Worm (Caenorhabditis elegans) whole organism, L3 larva: ENCODE data around the gene rpl-38.
A peak's percentile ranks its signal among the peaks of the same experiment; 100 is the strongest.

Source experiments
- R02D3.7 ChIP-seq: fragments of 150-350 bp; optimal IDR thresholded peaks from 2 replicates; lab custom pipeline; 2014; ENCODE audit warnings: missing biosample characterization, missing genetic modification characterization
- ZK546.5 ChIP-seq: sonication (generic microtip); optimal IDR thresholded peaks from 2 replicates; lab custom pipeline; 2017; ENCODE audit warnings: missing biosample characterization, missing genetic modification characterization
- aly-2 ChIP-seq: fragments of 150-350 bp; optimal IDR thresholded peaks from 2 replicates; lab custom pipeline; 2014; ENCODE audit warnings: missing biosample characterization, missing genetic modification characterization
- ama-1 ChIP-seq: fragments of 150-350 bp; optimal IDR thresholded peaks from 2 replicates; lab custom pipeline; 2018
- ceh-16 ChIP-seq: sonication (generic microtip); optimal IDR thresholded peaks from 2 replicates; lab custom pipeline; 2017; ENCODE audit warnings: missing biosample characterization, missing genetic modification characterization
- ceh-28 ChIP-seq: fragments of 150-350 bp; optimal IDR thresholded peaks from 2 replicates; lab custom pipeline; 2014; ENCODE audit warnings: missing biosample characterization, missing genetic modification reagents, missing genetic modification characterization
- ceh-82 ChIP-seq: fragments of 150-350 bp; optimal IDR thresholded peaks from 2 replicates; lab custom pipeline; 2014; ENCODE audit warnings: missing biosample characterization, missing genetic modification characterization
- daf-12 ChIP-seq: fragments of 150-350 bp; optimal IDR thresholded peaks from 2 replicates; lab custom pipeline; 2014; ENCODE audit warnings: missing biosample characterization, missing genetic modification reagents, missing genetic modification characterization
- egl-27 ChIP-seq: sonication (generic microtip); optimal IDR thresholded peaks from 4 replicates; lab custom pipeline; 2017; ENCODE audit warnings: missing biosample characterization, missing genetic modification reagents, missing genetic modification characterization
- egl-5 ChIP-seq: fragments of 150-350 bp; optimal IDR thresholded peaks from 2 replicates; lab custom pipeline; 2017; ENCODE audit warnings: missing biosample characterization, missing genetic modification reagents, missing genetic modification characterization, inconsistent platforms
- elt-1 ChIP-seq: fragments of 150-350 bp; optimal IDR thresholded peaks from 2 replicates; lab custom pipeline; 2014; ENCODE audit warnings: missing biosample characterization, missing genetic modification characterization
- elt-2 ChIP-seq: sonication (generic microtip); optimal IDR thresholded peaks from 2 replicates; lab custom pipeline; 2016; ENCODE audit warnings: missing genetic modification reagents, mild to moderate bottlenecking, missing genetic modification characterization, missing compliant biosample characterization
- elt-3 ChIP-seq, 3 experiments: fragments of 150-350 bp in 1 of 3; sonication (generic microtip) in 2 of 3; optimal IDR thresholded peaks; 2 replicates in 2 of 3; 4 replicates in 1 of 3; lab custom pipeline; 2014 to 2017; ENCODE audit warnings: missing biosample characterization in 3 of 3, missing genetic modification characterization in 3 of 3
- eor-1 ChIP-seq, 2 experiments: fragments of 150-350 bp; optimal IDR thresholded peaks; 2 replicates each; lab custom pipeline; 2014 to 2018; ENCODE audit warnings: missing biosample characterization in 2 of 2, missing genetic modification characterization in 2 of 2
- fkh-10 ChIP-seq: sonication (generic microtip); optimal IDR thresholded peaks from 2 replicates; lab custom pipeline; 2017; ENCODE audit warnings: missing biosample characterization, missing genetic modification reagents, missing genetic modification characterization
- fkh-2 ChIP-seq: fragments of 150-350 bp; optimal IDR thresholded peaks from 2 replicates; lab custom pipeline; 2014; ENCODE audit warnings: missing biosample characterization, missing genetic modification reagents, missing genetic modification characterization
- fos-1 ChIP-seq: fragments of 150-350 bp; optimal IDR thresholded peaks from 2 replicates; lab custom pipeline; 2014; ENCODE audit warnings: missing biosample characterization, missing genetic modification characterization
- hmg-11 ChIP-seq: sonication (generic microtip); optimal IDR thresholded peaks from 2 replicates; lab custom pipeline; 2016; ENCODE audit warnings: missing genetic modification characterization, missing compliant biosample characterization
- jun-1 ChIP-seq: fragments of 150-350 bp; optimal IDR thresholded peaks from 2 replicates; lab custom pipeline; 2014; ENCODE audit warnings: missing biosample characterization, missing genetic modification reagents, missing genetic modification characterization
- lin-15B ChIP-seq: fragments of 150-350 bp; optimal IDR thresholded peaks from 2 replicates; lab custom pipeline; 2014; ENCODE audit warnings: missing biosample characterization, missing genetic modification characterization
- lin-39 ChIP-seq: fragments of 150-350 bp; optimal IDR thresholded peaks from 2 replicates; lab custom pipeline; 2018; ENCODE audit warnings: missing biosample characterization, missing genetic modification reagents, missing genetic modification characterization
- lsy-12 ChIP-seq: sonication (generic microtip); optimal IDR thresholded peaks from 2 replicates; lab custom pipeline; 2016; ENCODE audit warnings: mild to moderate bottlenecking, missing genetic modification characterization, missing compliant biosample characterization
- mdl-1 ChIP-seq: fragments of 150-350 bp; optimal IDR thresholded peaks from 2 replicates; lab custom pipeline; 2014; ENCODE audit warnings: missing biosample characterization, missing genetic modification characterization
- mml-1 ChIP-seq: fragments of 150-350 bp; sonication (generic microtip); optimal IDR thresholded peaks from 3 replicates; lab custom pipeline; 2014; ENCODE audit warnings: missing biosample characterization, missing genetic modification characterization
- nfya-1 ChIP-seq: sonication (generic microtip); optimal IDR thresholded peaks from 2 replicates; lab custom pipeline; 2017; ENCODE audit warnings: missing genetic modification characterization, mild to moderate bottlenecking, missing compliant biosample characterization, antibody characterized with exemption, moderate library complexity; ENCODE audit not compliant: insufficient read depth
- nhr-11 ChIP-seq: fragments of 150-350 bp; optimal IDR thresholded peaks from 2 replicates; lab custom pipeline; 2014; ENCODE audit warnings: missing biosample characterization, missing genetic modification characterization
- nhr-12 ChIP-seq: fragments of 150-350 bp; optimal IDR thresholded peaks from 2 replicates; lab custom pipeline; 2014; ENCODE audit warnings: missing biosample characterization, missing genetic modification characterization
- nhr-23 ChIP-seq: fragments of 150-350 bp; optimal IDR thresholded peaks from 2 replicates; lab custom pipeline; 2014; ENCODE audit warnings: missing biosample characterization, missing genetic modification reagents, missing genetic modification characterization
- nhr-237 ChIP-seq: fragments of 150-350 bp; optimal IDR thresholded peaks from 2 replicates; lab custom pipeline; 2014; ENCODE audit warnings: missing biosample characterization, missing genetic modification characterization
- nhr-25 ChIP-seq: sonication (generic microtip); optimal IDR thresholded peaks from 2 replicates; lab custom pipeline; 2017; ENCODE audit warnings: missing biosample characterization, missing genetic modification characterization
- nhr-43 ChIP-seq: sonication (generic microtip); optimal IDR thresholded peaks from 2 replicates; lab custom pipeline; 2016; ENCODE audit warnings: mild to moderate bottlenecking, missing genetic modification characterization, missing compliant biosample characterization; ENCODE audit not compliant: poor library complexity, severe bottlenecking
- nhr-67 ChIP-seq: fragments of 150-350 bp; optimal IDR thresholded peaks from 2 replicates; lab custom pipeline; 2014; ENCODE audit warnings: missing biosample characterization, missing genetic modification characterization
- nhr-76 ChIP-seq: fragments of 150-350 bp; sonication (generic microtip); optimal IDR thresholded peaks from 5 replicates; lab custom pipeline; 2014; ENCODE audit warnings: missing biosample characterization, missing genetic modification characterization
- nhr-77 ChIP-seq: fragments of 150-350 bp; optimal IDR thresholded peaks from 2 replicates; lab custom pipeline; 2014; ENCODE audit warnings: missing biosample characterization, missing genetic modification characterization
- pha-4 ChIP-seq: fragments of 150-350 bp; optimal IDR thresholded peaks from 2 replicates; lab custom pipeline; 2014; ENCODE audit warnings: missing biosample characterization, missing genetic modification reagents, missing genetic modification characterization
- pqm-1 ChIP-seq: fragments of 150-350 bp; optimal IDR thresholded peaks from 2 replicates; lab custom pipeline; 2017; ENCODE audit warnings: missing biosample characterization, missing genetic modification characterization, inconsistent platforms
- skn-1 ChIP-seq: fragments of 150-350 bp; optimal IDR thresholded peaks from 2 replicates; lab custom pipeline; 2014; ENCODE audit warnings: missing biosample characterization, missing genetic modification characterization
- snpc-4 ChIP-seq: fragments of 150-350 bp; optimal IDR thresholded peaks from 2 replicates; lab custom pipeline; 2014; ENCODE audit warnings: missing biosample characterization, missing genetic modification characterization
- tbx-2 ChIP-seq: sonication (generic microtip); optimal IDR thresholded peaks from 2 replicates; lab custom pipeline; 2016; ENCODE audit warnings: mild to moderate bottlenecking, missing genetic modification characterization, missing compliant biosample characterization
- unc-62 ChIP-seq: fragments of 150-350 bp; sonication (generic microtip); optimal IDR thresholded peaks from 4 replicates; lab custom pipeline; 2014; ENCODE audit warnings: missing biosample characterization, missing genetic modification reagents, missing genetic modification characterization
- zag-1 ChIP-seq: fragments of 150-350 bp; optimal IDR thresholded peaks from 2 replicates; lab custom pipeline; 2014; ENCODE audit warnings: missing biosample characterization, missing genetic modification characterization
- ztf-11 ChIP-seq: fragments of 150-350 bp; optimal IDR thresholded peaks from 2 replicates; lab custom pipeline; 2014; ENCODE audit warnings: missing biosample characterization, missing genetic modification characterization
- ztf-4 ChIP-seq: fragments of 150-350 bp; optimal IDR thresholded peaks from 2 replicates; lab custom pipeline; 2014; ENCODE audit warnings: missing biosample characterization, missing genetic modification characterization

rpl-38 gene

DNA sequence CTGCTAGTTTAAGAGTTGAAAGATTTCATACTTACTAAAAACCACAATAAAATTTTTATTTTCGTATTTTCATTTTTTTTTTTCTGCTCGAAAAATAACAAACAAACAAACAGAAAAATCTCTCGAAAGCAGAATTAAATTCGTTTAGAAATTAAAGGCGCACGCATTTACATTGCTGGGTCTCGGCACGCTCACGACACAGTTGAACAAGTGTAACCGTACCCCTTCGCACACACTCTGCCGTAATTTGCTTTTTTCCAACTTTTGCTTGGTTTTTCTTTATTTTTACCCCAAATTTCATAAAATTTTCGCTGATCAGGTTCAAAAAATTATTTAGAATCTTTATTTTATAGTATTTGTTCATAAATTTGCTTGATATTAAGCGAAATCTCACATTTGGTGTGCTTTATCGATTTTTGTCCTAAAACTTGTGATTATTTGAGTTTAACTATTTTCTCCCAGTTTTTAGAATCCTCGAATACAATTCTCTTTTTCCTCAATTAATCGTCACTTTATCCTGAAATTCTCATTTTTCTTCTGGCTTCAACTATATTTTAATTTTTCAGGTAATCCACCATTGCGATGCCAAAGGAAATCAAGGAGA lies at the start of gene rpl-38:
rpl-38 (plus strand) TSS at position 554 of the 604 bp plus-strand sequence.
- TF ChIP-seq egl-27 (tag; lab: Kevin White, UChicago) (peak; percentile 27), lsy-12 (peak; percentile 47), ceh-16 (no peak), nhr-77 (tag; lab: Kevin White, UChicago) (no peak), fos-1 (no peak), jun-1 (peak; percentile 44), elt-1 (tag; lab: Kevin White, UChicago) (no peak), ceh-28 (tag; lab: Kevin White, UChicago) (peak; percentile 48), ztf-4 (tag; lab: Kevin White, UChicago) (no peak), nhr-76 (no peak), lin-15B (peak; percentile 82), nhr-237 (tag; lab: Kevin White, UChicago) (no peak), nhr-25 (tag; lab: Kevin White, UChicago) (peak; percentile 69), hmg-11 (tag; lab: Kevin White, UChicago) (peak; percentile 84), nhr-43 (tag; lab: Kevin White, UChicago) (peak; percentile 41), ama-1 (lab: Kevin White, UChicago) (no peak), nfya-1 (peak; percentile 95), elt-2 (tag; lab: Kevin White, UChicago) (peak; percentile 59), fkh-2 (tag; lab: Kevin White, UChicago) (no peak), ztf-11 (tag; lab: Kevin White, UChicago) (no peak), ceh-82 (tag; lab: Kevin White, UChicago) (no peak), fkh-10 (peak; percentile 70), nhr-11 (tag; lab: Kevin White, UChicago) (no peak), mml-1 (tag; lab: Kevin White, UChicago) (no peak), pha-4 (peak; percentile 95), egl-5 (tag; lab: Kevin White, UChicago) (peak; percentile 88), pqm-1 (tag; lab: Kevin White, UChicago) (peak; percentile 74), aly-2 (tag; lab: Kevin White, UChicago) (no peak), eor-1 (tag; optimal IDR thresholded peaks at IDR 0.05; lab: Kevin White, UChicago) (no peak), ZK546.5 (tag; lab: Kevin White, UChicago) (no peak), zag-1 (tag; lab: Kevin White, UChicago) (no peak), elt-3 (tag; optimal IDR thresholded peaks at IDR 0.05; lab: Kevin White, UChicago) (no peak), nhr-23 (tag; lab: Kevin White, UChicago) (peak; percentile 88), tbx-2 (peak; percentile 30), snpc-4 (tag; lab: Kevin White, UChicago) (peak; percentile 81), mdl-1 (tag; lab: Kevin White, UChicago) (no peak), daf-12 (tag; lab: Kevin White, UChicago) (no peak), unc-62 (GFP tag; lab: Kevin White, UChicago) (no peak), nhr-12 (no peak), R02D3.7 (peak; percentile 72), lin-39 (tag; lab: Kevin White, UChicago) (peak; percentile 94), skn-1 (peak; percentile 75)

DNA sequence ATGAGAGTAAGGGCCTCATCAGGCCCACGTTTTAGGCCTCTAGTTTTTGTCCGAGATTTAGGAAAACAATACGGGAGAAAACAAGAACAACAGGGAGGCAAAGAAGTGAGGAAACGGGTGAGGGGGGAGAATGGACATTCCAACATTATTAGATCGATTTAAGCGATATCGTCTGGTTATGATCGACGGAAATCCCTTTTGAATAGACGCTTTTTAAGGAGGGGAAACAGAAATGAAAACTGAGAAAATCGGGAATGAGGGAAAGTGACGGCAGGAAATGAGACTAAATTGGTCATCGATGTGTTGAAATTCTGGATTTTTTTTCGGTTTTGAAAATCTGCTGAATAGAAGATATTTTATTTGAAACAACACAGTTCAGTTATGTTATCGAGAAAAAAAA lies 47.6 kb upstream of the rpl-38 start, which contains the start of gene rocf-1:
rocf-1 (minus strand) TSS at position 101 of the 400 bp plus-strand sequence.
- TF ChIP-seq R02D3.7: no peak
- TF ChIP-seq nhr-43 (tag; lab: Kevin White, UChicago): no peak
- no peak for TF ChIP-seq mdl-1 (tag; lab: Kevin White, UChicago)
- no peak for TF ChIP-seq pha-4
- no peak for TF ChIP-seq nhr-76
- TF ChIP-seq ceh-82 (tag; lab: Kevin White, UChicago): no peak
- no peak for TF ChIP-seq elt-1 (tag; lab: Kevin White, UChicago)
- TF ChIP-seq ceh-16: no peak
- TF ChIP-seq hmg-11 (tag; lab: Kevin White, UChicago): no peak
- TF ChIP-seq lin-39 (tag; lab: Kevin White, UChicago): no peak
- TF ChIP-seq nhr-67 (tag; lab: Kevin White, UChicago): no peak
- TF ChIP-seq nhr-11 (tag; lab: Kevin White, UChicago): no peak
- TF ChIP-seq nhr-237 (tag; lab: Kevin White, UChicago): no peak
- TF ChIP-seq snpc-4 (tag; lab: Kevin White, UChicago): no peak
- TF ChIP-seq fos-1: no peak
- TF ChIP-seq elt-3 (tag; optimal IDR thresholded peaks at IDR 0.05; lab: Kevin White, UChicago): no peak
